Worm (Caenorhabditis elegans) whole organism, L1 larva: Measurements from ENCODE around the gene C16D9.1.
A peak's percentile ranks its signal among the peaks of the same experiment; 100 is the strongest.

Experiments
- C16A3.4 ChIP-seq: fragments of 150-350 bp; optimal IDR thresholded peaks from 2 replicates; lab custom pipeline; 2014; ENCODE audit warnings: missing biosample characterization, missing genetic modification characterization
- aha-1 ChIP-seq: fragments of 150-350 bp; optimal IDR thresholded peaks from 2 replicates; lab custom pipeline; 2014; ENCODE audit warnings: missing biosample characterization, missing genetic modification characterization
- alr-1 ChIP-seq: fragments of 200-800 bp; sonication (Bioruptor generic); optimal IDR thresholded peaks from 2 replicates; lab custom pipeline; 2018; ENCODE audit warnings: borderline replicate concordance, mild to moderate bottlenecking, missing genetic modification characterization, missing compliant biosample characterization
- aly-2 ChIP-seq: fragments of 150-350 bp; optimal IDR thresholded peaks from 2 replicates; lab custom pipeline; 2014; ENCODE audit warnings: missing biosample characterization, missing genetic modification characterization
- ama-1 ChIP-seq: fragments of 150-350 bp; optimal IDR thresholded peaks from 2 replicates; lab custom pipeline; 2014
- ceh-63 ChIP-seq: fragments of 200-800 bp; sonication (Bioruptor generic); optimal IDR thresholded peaks from 2 replicates; lab custom pipeline; 2018; ENCODE audit warnings: mild to moderate bottlenecking, missing genetic modification characterization, missing compliant biosample characterization
- ceh-8 ChIP-seq: fragments of 200-800 bp; sonication (Bioruptor generic); optimal IDR thresholded peaks from 2 replicates; lab custom pipeline; 2018; ENCODE audit warnings: mild to moderate bottlenecking, missing genetic modification characterization, moderate library complexity, missing compliant biosample characterization
- ceh-82 ChIP-seq, 3 experiments: fragments of 150-350 bp in 1 of 3; sonication (generic microtip) in 2 of 3; optimal IDR thresholded peaks; 2 replicates each; lab custom pipeline; 2014 to 2017; ENCODE audit warnings: missing biosample characterization in 3 of 3, missing genetic modification characterization in 3 of 3
- ceh-88 ChIP-seq: fragments of 200-800 bp; sonication (Bioruptor generic); IDR thresholded peaks from 2 replicates; pipeline ENCODE4 v1.3.6; 2022; ENCODE audit warnings: missing genetic modification characterization, missing compliant biosample characterization
- dsc-1 ChIP-seq: sonication (generic microtip); optimal IDR thresholded peaks from 2 replicates; lab custom pipeline; 2016; ENCODE audit warnings: mild to moderate bottlenecking, missing genetic modification characterization, missing compliant biosample characterization
- efl-3 ChIP-seq: fragments of 200-800 bp; sonication (Bioruptor generic); optimal IDR thresholded peaks from 2 replicates; lab custom pipeline; 2018; ENCODE audit warnings: mild to moderate bottlenecking, missing genetic modification characterization, missing compliant biosample characterization
- egl-13 ChIP-seq: sonication (generic microtip); optimal IDR thresholded peaks from 2 replicates; lab custom pipeline; 2016; ENCODE audit warnings: missing genotype, missing genetic modification reagents, missing genetic modification characterization, missing compliant biosample characterization
- egl-27 ChIP-seq, 2 experiments: fragments of 150-350 bp in 1 of 2; sonication (generic microtip); optimal IDR thresholded peaks; 3 replicates each; lab custom pipeline; 2017 to 2018; ENCODE audit warnings: missing biosample characterization in 2 of 2, missing genetic modification characterization in 2 of 2, missing genetic modification reagents in 2 of 2
- elt-3 ChIP-seq, 6 experiments: fragments of 150-350 bp in 1 of 6; sonication (generic microtip); optimal IDR thresholded peaks; 2 replicates each; lab custom pipeline; 2017 to 2018; ENCODE audit warnings: missing biosample characterization in 6 of 6, missing genetic modification characterization in 6 of 6, inconsistent platforms in 1 of 6
- ets-5 ChIP-seq: fragments of 200-800 bp; sonication (Bioruptor generic); IDR thresholded peaks from 2 replicates; pipeline ENCODE4 v1.3.6; 2022; ENCODE audit warnings: missing genetic modification characterization, missing compliant biosample characterization
- fkh-10 ChIP-seq: sonication (generic microtip); optimal IDR thresholded peaks from 2 replicates; lab custom pipeline; 2017; ENCODE audit warnings: missing biosample characterization, missing genetic modification reagents, missing genetic modification characterization
- fkh-8 ChIP-seq: sonication (generic microtip); optimal IDR thresholded peaks from 2 replicates; lab custom pipeline; 2016; ENCODE audit warnings: mild to moderate bottlenecking, missing genetic modification characterization, missing compliant biosample characterization
- fos-1 ChIP-seq: fragments of 150-350 bp; optimal IDR thresholded peaks from 2 replicates; lab custom pipeline; 2014; ENCODE audit warnings: missing biosample characterization, missing genetic modification characterization
- grh-1 ChIP-seq: fragments of 200-800 bp; sonication (Bioruptor generic); IDR thresholded peaks from 2 replicates; pipeline ENCODE4 v1.3.6; 2022; ENCODE audit warnings: missing genetic modification reagents, missing genetic modification characterization, missing compliant biosample characterization
- hlh-17 ChIP-seq: fragments of 200-800 bp; sonication (Bioruptor generic); optimal IDR thresholded peaks from 2 replicates; lab custom pipeline; 2018; ENCODE audit warnings: missing genetic modification characterization, mild to moderate bottlenecking, missing compliant biosample characterization, moderate library complexity, borderline replicate concordance
- hlh-4 ChIP-seq: sonication (generic microtip); optimal IDR thresholded peaks from 2 replicates; lab custom pipeline; 2016; ENCODE audit warnings: mild to moderate bottlenecking, missing genetic modification characterization, missing compliant biosample characterization
- hpl-2 ChIP-seq: fragments of 150-350 bp; optimal IDR thresholded peaks from 2 replicates; lab custom pipeline; 2014; ENCODE audit warnings: missing biosample characterization, missing genetic modification reagents, missing genetic modification characterization
- irx-1 ChIP-seq: sonication (generic microtip); optimal IDR thresholded peaks from 2 replicates; lab custom pipeline; 2016; ENCODE audit warnings: missing genetic modification characterization, missing compliant biosample characterization
- jun-1 ChIP-seq: fragments of 150-350 bp; optimal IDR thresholded peaks from 2 replicates; lab custom pipeline; 2014; ENCODE audit warnings: missing biosample characterization, missing genetic modification reagents, missing genetic modification characterization
- lin-14 ChIP-seq: fragments of 200-800 bp; sonication (Bioruptor generic); optimal IDR thresholded peaks from 2 replicates; lab custom pipeline; 2018; ENCODE audit warnings: mild to moderate bottlenecking, missing genetic modification characterization, moderate library complexity, missing compliant biosample characterization
- lin-15B ChIP-seq: fragments of 150-350 bp; sonication (generic microtip); optimal IDR thresholded peaks from 3 replicates; lab custom pipeline; 2014; ENCODE audit warnings: missing biosample characterization, missing genetic modification characterization
- lir-3 ChIP-seq: sonication (generic microtip); optimal IDR thresholded peaks from 2 replicates; lab custom pipeline; 2016; ENCODE audit warnings: mild to moderate bottlenecking, missing genetic modification characterization, moderate library complexity, missing compliant biosample characterization; ENCODE audit not compliant: poor library complexity
- lsy-2 ChIP-seq, 2 experiments: fragments of 150-350 bp; optimal IDR thresholded peaks; 2 replicates each; lab custom pipeline; 2014; ENCODE audit warnings: missing biosample characterization in 2 of 2, missing genetic modification characterization in 2 of 2
- mef-2 ChIP-seq: fragments of 150-350 bp; optimal IDR thresholded peaks from 2 replicates; lab custom pipeline; 2014; ENCODE audit warnings: missing biosample characterization, missing genetic modification characterization
- nhr-11 ChIP-seq: fragments of 150-350 bp; optimal IDR thresholded peaks from 2 replicates; lab custom pipeline; 2014; ENCODE audit warnings: missing biosample characterization, missing genetic modification characterization
- nhr-12 ChIP-seq: sonication (generic microtip); optimal IDR thresholded peaks from 2 replicates; lab custom pipeline; 2017; ENCODE audit warnings: missing biosample characterization, missing genetic modification characterization
- nhr-19 ChIP-seq: fragments of 200-800 bp; sonication (Bioruptor generic); conservative IDR thresholded peaks from 2 replicates; pipeline ENCODE4 v1.3.6; 2022; ENCODE audit warnings: missing genetic modification characterization, missing compliant biosample characterization
- nhr-20 ChIP-seq: sonication (generic microtip); optimal IDR thresholded peaks from 2 replicates; lab custom pipeline; 2016; ENCODE audit warnings: mild to moderate bottlenecking, missing genetic modification characterization, missing compliant biosample characterization
- nhr-47 ChIP-seq: sonication (generic microtip); optimal IDR thresholded peaks from 2 replicates; lab custom pipeline; 2016; ENCODE audit warnings: mild to moderate bottlenecking, missing genetic modification characterization, moderate library complexity, missing compliant biosample characterization
- nhr-76 ChIP-seq: sonication (generic microtip); optimal IDR thresholded peaks from 2 replicates; lab custom pipeline; 2017; ENCODE audit warnings: missing biosample characterization, missing genetic modification characterization
- nhr-85 ChIP-seq: sonication (generic microtip); peaks from one replicate; lab custom pipeline; 2016; ENCODE audit warnings: missing genetic modification characterization, inconsistent platforms, missing compliant biosample characterization
- nhr-90 ChIP-seq: sonication (generic microtip); optimal IDR thresholded peaks from 2 replicates; lab custom pipeline; 2016; ENCODE audit warnings: mild to moderate bottlenecking, missing genetic modification characterization, missing compliant biosample characterization; ENCODE audit not compliant: poor library complexity
- snpc-4 ChIP-seq: fragments of 150-350 bp; optimal IDR thresholded peaks from 2 replicates; lab custom pipeline; 2014; ENCODE audit warnings: missing biosample characterization, missing genetic modification characterization
- sox-4 ChIP-seq: sonication (generic microtip); optimal IDR thresholded peaks from 2 replicates; lab custom pipeline; 2016; ENCODE audit warnings: missing genetic modification characterization, missing compliant biosample characterization
- sup-37 ChIP-seq: fragments of 200-800 bp; sonication (Bioruptor generic); optimal IDR thresholded peaks from 2 replicates; lab custom pipeline; 2018; ENCODE audit warnings: mild to moderate bottlenecking, missing genetic modification characterization, missing compliant biosample characterization
- swsn-7 ChIP-seq: sonication (generic microtip); optimal IDR thresholded peaks from 2 replicates; lab custom pipeline; 2016; ENCODE audit warnings: missing genetic modification characterization, missing compliant biosample characterization
- tbx-2 ChIP-seq: sonication (generic microtip); optimal IDR thresholded peaks from 2 replicates; lab custom pipeline; 2016; ENCODE audit warnings: missing genetic modification characterization, missing compliant biosample characterization
- unc-30 ChIP-seq: sonication (generic microtip); optimal IDR thresholded peaks from 2 replicates; lab custom pipeline; 2017; ENCODE audit warnings: missing biosample characterization, missing genetic modification characterization
- unc-62 ChIP-seq: fragments of 150-350 bp; optimal IDR thresholded peaks from 2 replicates; lab custom pipeline; 2014; ENCODE audit warnings: missing biosample characterization, missing genetic modification reagents, missing genetic modification characterization
- unc-86 ChIP-seq: sonication (generic microtip); optimal IDR thresholded peaks from 2 replicates; lab custom pipeline; 2016; ENCODE audit warnings: missing genetic modification characterization, missing compliant biosample characterization
- unc-98 ChIP-seq: fragments of 200-800 bp; sonication (Bioruptor generic); IDR thresholded peaks from 2 replicates; pipeline ENCODE4 v1.3.6; 2022; ENCODE audit warnings: missing genetic modification characterization, missing compliant biosample characterization
- zip-4 ChIP-seq: fragments of 200-800 bp; sonication (Bioruptor generic); optimal IDR thresholded peaks from 2 replicates; lab custom pipeline; 2018; ENCODE audit warnings: mild to moderate bottlenecking, missing genetic modification characterization, moderate library complexity, missing compliant biosample characterization

C16D9.1 gene

DNA sequence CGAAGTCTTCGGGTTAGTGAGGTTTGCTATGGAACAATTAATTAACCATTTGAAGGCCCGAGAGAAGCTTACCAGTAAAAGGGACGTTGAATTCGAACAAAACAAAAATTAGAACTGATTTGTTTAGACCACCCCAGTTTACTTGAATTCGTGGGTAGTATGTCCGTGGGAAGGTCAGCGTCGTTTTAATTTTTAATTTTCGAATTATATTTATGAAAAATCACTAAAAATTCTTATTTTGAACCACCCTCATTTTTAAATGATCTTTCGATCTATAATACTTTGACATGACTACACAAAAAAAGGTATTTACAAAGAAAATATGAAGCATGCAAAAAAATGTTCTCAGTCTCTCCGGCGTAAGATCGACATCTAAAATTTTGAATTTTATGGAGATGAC, 13.7 kb upstream of the C16D9.1 start, which contains the start of gene C16D9.5:
Gene C16D9.5 (minus strand): TSS at position 101 of the 400 bp plus-strand sequence.
- no peak for TF ChIP-seq hlh-4 (tag; lab: Kevin White, UChicago)
- TF ChIP-seq fkh-8 (tag; lab: Kevin White, UChicago): no peak
- TF ChIP-seq unc-86 (tag; lab: Kevin White, UChicago): no peak
- TF ChIP-seq ceh-82 (tag; optimal IDR thresholded peaks at IDR 0.05; lab: Kevin White, UChicago): no peak
- TF ChIP-seq lir-3 (tag; lab: Kevin White, UChicago): no peak
- TF ChIP-seq C16A3.4 (tag; lab: Kevin White, UChicago): no peak
- no peak for TF ChIP-seq grh-1 (GFP tag; lab: Robert Waterston, UW)
- TF ChIP-seq lin-14 (GFP tag; lab: Kevin White, UChicago): no peak
- no peak for TF ChIP-seq nhr-90
- no peak for TF ChIP-seq nhr-11 (tag; lab: Kevin White, UChicago)
- TF ChIP-seq egl-27 (tag; optimal IDR thresholded peaks at IDR 0.05; lab: Kevin White, UChicago): no peak
- no peak for TF ChIP-seq nhr-76 (tag; lab: Kevin White, UChicago)
- TF ChIP-seq, all 84 proteins: peak for 0

DNA sequence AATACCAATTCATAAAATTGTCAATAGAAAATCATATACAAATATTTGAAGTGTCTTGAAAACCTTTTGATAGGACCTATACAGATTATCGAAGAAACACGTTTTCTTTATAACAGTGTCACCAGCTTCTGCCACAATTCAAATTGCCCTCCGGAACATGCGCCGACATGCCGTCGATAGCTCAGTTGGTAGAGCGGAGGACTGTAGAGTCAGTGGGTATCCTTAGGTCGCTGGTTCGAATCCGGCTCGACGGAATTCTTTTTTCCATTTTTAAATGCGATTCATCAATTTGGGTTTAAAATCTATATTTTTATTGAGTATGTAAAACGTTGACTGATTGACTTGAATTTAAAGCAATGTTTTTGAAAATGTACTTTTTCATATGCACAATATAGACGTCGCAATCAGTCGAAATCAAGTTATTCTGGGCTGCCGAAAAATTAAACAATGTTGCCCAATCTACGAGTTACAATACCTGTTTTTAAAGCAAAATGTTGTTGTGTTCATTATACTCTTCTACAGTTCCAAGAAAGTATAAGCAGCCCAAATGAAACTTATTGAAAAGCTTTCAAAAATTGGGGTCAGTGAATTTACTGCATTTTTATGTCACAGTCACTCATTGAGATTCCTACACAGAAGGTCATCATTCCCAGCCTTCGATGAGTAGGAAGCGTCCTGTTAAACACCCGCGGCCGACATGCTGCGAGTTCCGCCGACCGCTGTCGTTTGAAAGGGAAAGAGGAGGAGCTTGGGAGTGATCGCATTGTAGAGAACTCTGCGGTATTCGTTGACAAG, 11.6 kb upstream of the C16D9.1 start:
- TF ChIP-seq sox-4 (tag; lab: Kevin White, UChicago) (no peak), sup-37 (peak; percentile 34), ets-5 (no peak), tbx-2 (tag; lab: Kevin White, UChicago) (peak; percentile 59), nhr-19 (GFP tag; lab: Robert Waterston, UW) (peak; percentile 88), aly-2 (tag; lab: Kevin White, UChicago) (peak; percentile 73), ceh-82 (tag; optimal IDR thresholded peaks at IDR 0.05; lab: Kevin White, UChicago) (peak; percentile 47 to 55 (median 54)), aha-1 (peak; percentile 24), elt-3 (tag; optimal IDR thresholded peaks at IDR 0.05; lab: Kevin White, UChicago) (peak in 3 of 6 experiments; percentile 50 to 76 (median 67)), ceh-8 (GFP tag; lab: Kevin White, UChicago) (no peak), alr-1 (no peak), jun-1 (tag; lab: Kevin White, UChicago) (peak; percentile 54), unc-30 (tag; lab: Kevin White, UChicago) (no peak), lir-3 (tag; lab: Kevin White, UChicago) (peak; percentile 23), unc-98 (GFP tag; lab: Robert Waterston, UW) (no peak), nhr-47 (tag; lab: Kevin White, UChicago) (peak; percentile 90), grh-1 (GFP tag; lab: Robert Waterston, UW) (peak; percentile 66; the same call in 1 of the 2 replicates), unc-62 (GFP tag; lab: Kevin White, UChicago) (no peak), hpl-2 (GFP tag; lab: Kevin White, UChicago) (peak; percentile 54), nhr-12 (tag; lab: Kevin White, UChicago) (no peak), swsn-7 (tag; lab: Kevin White, UChicago) (peak; percentile 86), nhr-20 (tag; lab: Kevin White, UChicago) (peak; percentile 84), dsc-1 (tag; lab: Kevin White, UChicago) (peak; percentile 67), nhr-85 (tag; lab: Kevin White, UChicago) (peak; percentile 92), hlh-4 (tag; lab: Kevin White, UChicago) (no peak), hlh-17 (GFP tag; lab: Kevin White, UChicago) (no peak), irx-1 (peak; percentile 66), lsy-2 (tag; optimal IDR thresholded peaks at IDR 0.05; lab: Kevin White, UChicago) (peak; percentile 18 to 70), nhr-76 (tag; lab: Kevin White, UChicago) (peak; percentile 6), mef-2 (tag; lab: Kevin White, UChicago) (no peak), lin-15B (tag; lab: Kevin White, UChicago) (no peak), fkh-10 (GFP tag; lab: Kevin White, UChicago) (no peak), efl-3 (GFP tag; lab: Kevin White, UChicago) (peak; percentile 36), fos-1 (peak; percentile 71), snpc-4 (tag; lab: Kevin White, UChicago) (peak; percentile 99), egl-13 (tag; lab: Kevin White, UChicago) (no peak), ceh-63 (GFP tag; lab: Kevin White, UChicago) (no peak), zip-4 (GFP tag; lab: Kevin White, UChicago) (peak; percentile 58), ceh-88 (GFP tag; lab: Robert Waterston, UW) (no peak), ama-1 (lab: Kevin White, UChicago) (peak; percentile 90), nhr-90 (peak; percentile 96)
